Fruit fly (Drosophila melanogaster) whole organism, embryonic: Measurements from ENCODE around the gene CG15914.

Experiments used
- Atf-2 ChIP-seq: fragments of 200-800 bp; sonication (Bioruptor generic); optimal IDR thresholded peaks from 2 replicates; lab custom pipeline; 2016; ENCODE audit warnings: missing biosample characterization, missing genetic modification characterization
- Awh ChIP-seq: fragments of 200-800 bp; sonication (Bioruptor generic); IDR thresholded peaks from 2 replicates; pipeline ENCODE4, ENCODE4 v1.3.6; 2022; ENCODE audit warnings: missing biosample characterization, missing genetic modification characterization
- CG10462 ChIP-seq: fragments of 200-800 bp; sonication (Bioruptor generic); optimal IDR thresholded peaks from 2 replicates; lab custom pipeline; 2016; ENCODE audit warnings: missing biosample characterization, missing genetic modification characterization
- CG11560 ChIP-seq: fragments of 200-800 bp; sonication (Bioruptor generic); IDR thresholded peaks from 3 replicates; pipeline ENCODE4 v1.3.6; 2022; ENCODE audit warnings: missing biosample characterization, missing genetic modification characterization
- CG12744 ChIP-seq: fragments of 200-800 bp; sonication (Bioruptor generic); optimal IDR thresholded peaks from 2 replicates; lab custom pipeline; 2016; ENCODE audit warnings: missing biosample characterization, missing genetic modification characterization
- CG14710 ChIP-seq: fragments of 200-800 bp; sonication (Bioruptor generic); optimal IDR thresholded peaks from 3 replicates; lab custom pipeline; 2019; ENCODE audit warnings: missing biosample characterization, mild to moderate bottlenecking, missing genetic modification characterization, moderate library complexity
- CG1647 ChIP-seq: fragments of 200-800 bp; sonication (Bioruptor generic); optimal IDR thresholded peaks from 3 replicates; lab custom pipeline; 2016; ENCODE audit warnings: missing biosample characterization, missing genetic modification characterization
- CG17385 ChIP-seq: fragments of 200-800 bp; sonication (Bioruptor generic); optimal IDR thresholded peaks from 3 replicates; lab custom pipeline; 2018; ENCODE audit warnings: missing biosample characterization, mild to moderate bottlenecking, missing genetic modification characterization
- CG17612 ChIP-seq: fragments of 200-800 bp; sonication (Bioruptor generic); IDR thresholded peaks from 2 replicates; pipeline ENCODE4 v1.3.6; 2022; ENCODE audit warnings: missing biosample characterization, missing genetic modification characterization
- CG1792 ChIP-seq: fragments of 200-800 bp; sonication (Bioruptor generic); optimal IDR thresholded peaks from 2 replicates; lab custom pipeline; 2016; ENCODE audit warnings: missing biosample characterization, missing genetic modification characterization
- CG2712 ChIP-seq: fragments of 200-800 bp; optimal IDR thresholded peaks from 3 replicates; lab custom pipeline; 2019; ENCODE audit warnings: missing biosample characterization, mild to moderate bottlenecking, missing genetic modification characterization, moderate library complexity
- CG33557 ChIP-seq: fragments of 200-800 bp; sonication (Bioruptor generic); optimal IDR thresholded peaks from 2 replicates; lab custom pipeline; 2019; ENCODE audit warnings: missing biosample characterization, mild to moderate bottlenecking, missing genetic modification characterization, moderate library complexity
- CG3838 ChIP-seq: fragments of 200-800 bp; sonication (Bioruptor generic); optimal IDR thresholded peaks from 3 replicates; lab custom pipeline; 2016; ENCODE audit warnings: missing biosample characterization, missing genetic modification characterization
- CG7271 ChIP-seq: fragments of 200-800 bp; sonication (Bioruptor generic); optimal IDR thresholded peaks from 2 replicates; lab custom pipeline; 2018; ENCODE audit warnings: missing biosample characterization, mild to moderate bottlenecking, missing genetic modification characterization, moderate library complexity
- CG7745 ChIP-seq: fragments of 200-800 bp; sonication (Bioruptor generic); optimal IDR thresholded peaks from 2 replicates; lab custom pipeline; 2018; ENCODE audit warnings: missing biosample characterization, mild to moderate bottlenecking, missing genetic modification characterization, moderate library complexity
- CG7963 ChIP-seq: fragments of 200-800 bp; sonication (Bioruptor generic); IDR thresholded peaks from 3 replicates; pipeline ENCODE4 v1.3.6; 2022; ENCODE audit warnings: missing biosample characterization, missing genetic modification characterization; ENCODE audit not compliant: partially characterized antibody
- CG8290 ChIP-seq, 3 experiments: fragments of 200-800 bp; sonication (Bioruptor generic); optimal IDR thresholded peaks; 2 replicates each; lab custom pipeline; 2016 to 2019; ENCODE audit warnings: missing biosample characterization in 3 of 3, missing genetic modification characterization in 3 of 3, mild to moderate bottlenecking in 2 of 3, moderate library complexity in 1 of 3
- CG8924 ChIP-seq: fragments of 200-800 bp; optimal IDR thresholded peaks from 3 replicates; lab custom pipeline; 2019; ENCODE audit warnings: missing biosample characterization, mild to moderate bottlenecking, missing genetic modification characterization, moderate library complexity
- CG9609 ChIP-seq: fragments of 200-800 bp; sonication (Bioruptor generic); optimal IDR thresholded peaks from 3 replicates; lab custom pipeline; 2016; ENCODE audit warnings: missing biosample characterization, missing genetic modification characterization
- CG9797 ChIP-seq: fragments of 200-800 bp; sonication (Bioruptor generic); optimal IDR thresholded peaks from 3 replicates; lab custom pipeline; 2018; ENCODE audit warnings: missing biosample characterization, mild to moderate bottlenecking, missing genetic modification characterization
- Camta ChIP-seq: fragments of 200-800 bp; sonication (Bioruptor generic); optimal IDR thresholded peaks from 2 replicates; lab custom pipeline; 2016; ENCODE audit warnings: missing biosample characterization, missing genetic modification characterization
- Doc3 ChIP-seq: fragments of 200-800 bp; sonication (Bioruptor generic); IDR thresholded peaks from 3 replicates; pipeline ENCODE4 v1.3.6; 2022; ENCODE audit warnings: missing biosample characterization, missing genetic modification characterization; ENCODE audit not compliant: partially characterized antibody
- Eip74EF ChIP-seq, 2 experiments: fragments of 200-800 bp in 1 of 2; fragments of >200 bp in 1 of 2; sonication (Bioruptor generic) in 1 of 2; optimal IDR thresholded peaks; 2 replicates each; lab custom pipeline; 2017 to 2019; ENCODE audit warnings: missing biosample characterization in 2 of 2, missing genetic modification characterization in 2 of 2, mild to moderate bottlenecking in 1 of 2, moderate library complexity in 1 of 2
- Ets97D ChIP-seq: fragments of 200-800 bp; sonication (Bioruptor generic); optimal IDR thresholded peaks from 3 replicates; lab custom pipeline; 2016; ENCODE audit warnings: missing biosample characterization, missing genetic modification characterization
- Fer1 ChIP-seq: fragments of 200-800 bp; sonication (Bioruptor generic); optimal IDR thresholded peaks from 2 replicates; lab custom pipeline; 2017; ENCODE audit warnings: missing biosample characterization, mild to moderate bottlenecking, missing genetic modification characterization
- Hmr ChIP-seq: fragments of 200-800 bp; sonication (Bioruptor generic); optimal IDR thresholded peaks from 3 replicates; lab custom pipeline; 2017; ENCODE audit warnings: mild to moderate bottlenecking, missing biosample characterization, missing genetic modification reagents, missing genetic modification characterization
- NfI ChIP-seq: fragments of 200-800 bp; sonication (Bioruptor generic); optimal IDR thresholded peaks from 3 replicates; lab custom pipeline; 2018; ENCODE audit warnings: missing biosample characterization, mild to moderate bottlenecking, missing genetic modification characterization, moderate library complexity
- Oli ChIP-seq: fragments of 200-800 bp; sonication (Bioruptor generic); optimal IDR thresholded peaks from 2 replicates; lab custom pipeline; 2018; ENCODE audit warnings: missing biosample characterization, mild to moderate bottlenecking, missing genetic modification characterization, moderate library complexity
- Sox100B ChIP-seq: fragments of 200-800 bp; sonication (Bioruptor generic); optimal IDR thresholded peaks from 3 replicates; lab custom pipeline; 2018; ENCODE audit warnings: missing biosample characterization, mild to moderate bottlenecking, missing genetic modification characterization
- ara ChIP-seq: fragments of 200-800 bp; sonication (Bioruptor generic); IDR thresholded peaks from 2 replicates; pipeline ENCODE4 v1.3.6; 2022; ENCODE audit warnings: missing biosample characterization, missing genetic modification characterization
- crc ChIP-seq: fragments of 200-800 bp; sonication (Bioruptor generic); optimal IDR thresholded peaks from 2 replicates; lab custom pipeline; 2016; ENCODE audit warnings: missing biosample characterization, missing genetic modification characterization
- crp ChIP-seq, 2 experiments: fragments of 200-800 bp; sonication (Bioruptor generic); optimal IDR thresholded peaks; 2 replicates in 1 of 2; 3 replicates in 1 of 2; lab custom pipeline; 2017; ENCODE audit warnings: missing biosample characterization in 2 of 2, missing genetic modification characterization in 2 of 2, mild to moderate bottlenecking in 1 of 2, moderate library complexity in 1 of 2
- disco-r ChIP-seq: fragments of 200-800 bp; sonication (Bioruptor generic); optimal IDR thresholded peaks from 2 replicates; lab custom pipeline; 2016; ENCODE audit warnings: missing biosample characterization, missing genetic modification characterization
- dm ChIP-seq: fragments of 200-800 bp; sonication (Bioruptor generic); optimal IDR thresholded peaks from 3 replicates; lab custom pipeline; 2016; ENCODE audit warnings: missing biosample characterization, missing genetic modification characterization
- gro ChIP-seq: fragments of 200-800 bp; sonication (Bioruptor generic); optimal IDR thresholded peaks from 2 replicates; lab custom pipeline; 2016; ENCODE audit warnings: missing biosample characterization, missing genetic modification characterization
- gt ChIP-seq: fragments of 200-800 bp; sonication (Bioruptor generic); IDR thresholded peaks from 2 replicates; pipeline ENCODE4 v1.3.6; 2022; ENCODE audit warnings: missing biosample characterization, missing genetic modification characterization
- ham ChIP-seq: fragments of 200-800 bp; sonication (Bioruptor generic); IDR thresholded peaks from 2 replicates; pipeline ENCODE4 v1.3.6; 2022; ENCODE audit warnings: missing biosample characterization, missing genetic modification characterization
- hkb ChIP-seq, 2 experiments: fragments of 200-800 bp in 1 of 2; fragments of >200 bp in 1 of 2; sonication (Bioruptor generic) in 1 of 2; IDR thresholded peaks in 1 of 2; optimal IDR thresholded peaks in 1 of 2; 2 replicates each; pipeline versions ENCODE4 v1.3.6 to Lab custom; 2017 to 2022; ENCODE audit warnings: missing biosample characterization in 1 of 2, missing genetic modification characterization in 1 of 2
- lov ChIP-seq, 2 experiments: fragments of 200-800 bp in 1 of 2; fragments of >200 bp in 1 of 2; sonication (Bioruptor generic) in 1 of 2; IDR thresholded peaks in 1 of 2; optimal IDR thresholded peaks in 1 of 2; 2 replicates in 1 of 2; 3 replicates in 1 of 2; pipeline versions ENCODE4 v1.3.6 to Lab custom; 2017 to 2022; ENCODE audit warnings: missing biosample characterization in 1 of 2, missing genetic modification characterization in 1 of 2
- nau ChIP-seq: fragments of 200-800 bp; sonication (Bioruptor generic); optimal IDR thresholded peaks from 3 replicates; lab custom pipeline; 2017; ENCODE audit warnings: missing biosample characterization, mild to moderate bottlenecking, missing genetic modification characterization, missing genetic modification reagents
- odd ChIP-seq: fragments of 200-800 bp; sonication (Bioruptor generic); optimal IDR thresholded peaks from 2 replicates; lab custom pipeline; 2017; ENCODE audit warnings: missing biosample characterization, mild to moderate bottlenecking, missing genetic modification characterization
- psq ChIP-seq: fragments of 200-800 bp; sonication (Bioruptor generic); optimal IDR thresholded peaks from 2 replicates; lab custom pipeline; 2017; ENCODE audit warnings: missing biosample characterization, missing genetic modification characterization
- row ChIP-seq: fragments of 200-800 bp; sonication (Bioruptor generic); IDR thresholded peaks from 3 replicates; pipeline ENCODE4 v1.3.6; 2022; ENCODE audit warnings: missing biosample characterization, missing genetic modification characterization
- sim ChIP-seq: fragments of 200-800 bp; sonication (Bioruptor generic); IDR thresholded peaks from 2 replicates; pipeline ENCODE4 v1.3.6; 2022; ENCODE audit warnings: missing biosample characterization, missing genetic modification characterization
- slbo ChIP-seq: fragments of 200-800 bp; sonication (Bioruptor generic); IDR thresholded peaks from 2 replicates; pipeline ENCODE4 v1.3.6; 2022; ENCODE audit warnings: missing biosample characterization, missing genetic modification characterization
- trem ChIP-seq: fragments of 200-800 bp; optimal IDR thresholded peaks from 3 replicates; lab custom pipeline; 2019; ENCODE audit warnings: missing biosample characterization, mild to moderate bottlenecking, missing genetic modification characterization, moderate library complexity
- usp ChIP-seq: fragments of >200 bp; optimal IDR thresholded peaks from 2 replicates; lab custom pipeline; 2017; ENCODE audit warnings: missing biosample characterization, missing genetic modification characterization
- zen ChIP-seq: fragments of 200-800 bp; sonication (Bioruptor generic); optimal IDR thresholded peaks from 3 replicates; lab custom pipeline; 2018; ENCODE audit warnings: missing biosample characterization, mild to moderate bottlenecking, missing genetic modification characterization, moderate library complexity

Gene CG15914

DNA sequence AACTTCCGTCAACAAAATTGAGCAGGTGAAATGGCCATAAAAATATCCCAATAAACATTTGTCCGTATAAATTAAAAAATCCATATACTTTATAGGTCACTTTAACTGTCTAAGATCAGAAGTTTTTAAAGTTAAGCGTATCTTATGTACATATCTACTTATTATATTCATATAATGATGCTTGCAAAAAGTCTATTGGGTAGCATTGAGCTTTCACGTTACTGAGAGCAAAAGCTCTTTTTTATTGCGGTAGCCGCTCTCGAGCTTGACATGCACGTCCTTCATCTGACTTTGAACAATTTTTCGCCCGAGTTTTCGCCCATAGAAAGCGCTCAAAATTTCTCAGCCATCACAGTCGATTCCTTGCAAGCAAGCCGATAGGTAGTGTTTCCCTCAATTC, 14.6 kb downstream of the CG15914 start, which contains the start of gene Gapdh2 (continued):
- peak; percentile 94 for TF ChIP-seq CG1792 (GFP tag; lab: Kevin White, UChicago)
- no peak for TF ChIP-seq usp (GFP tag; lab: Kevin White, UChicago)
- peak; percentile 100 for TF ChIP-seq Hmr (GFP tag; lab: Kevin White, UChicago)
- TF ChIP-seq Doc3 (GFP tag; lab: Robert Waterston, UW) = no peak
- TF ChIP-seq odd (GFP tag; lab: Kevin White, UChicago) = peak; percentile 100
- peak; percentile 92 for TF ChIP-seq Ets97D (GFP tag; lab: Kevin White, UChicago)
- TF ChIP-seq CG12744 = peak; percentile 98
- TF ChIP-seq Oli (tag; lab: Kevin White, UChicago) = peak; percentile 99
- TF ChIP-seq CG17612 (GFP tag; lab: Robert Waterston, UW) = peak; percentile 98
- no peak; the same call in 1 of the 3 replicates for TF ChIP-seq CG11560
- peak; percentile 96 for TF ChIP-seq Atf-2 (GFP tag; lab: Kevin White, UChicago)
- peak; percentile 99 for TF ChIP-seq row (GFP tag; lab: Robert Waterston, UW)
- TF ChIP-seq crc (GFP tag; lab: Kevin White, UChicago) = peak; percentile 98
- TF ChIP-seq lov (optimal IDR thresholded peaks at IDR 0.05; lab: Kevin White, UChicago) = no peak
- TF ChIP-seq lov (GFP tag; IDR thresholded peaks at IDR 0.05; lab: Robert Waterston, UW) = peak; percentile 98; the same call in 2 of the 3 replicates
- peak; percentile 98 for TF ChIP-seq Camta
- TF ChIP-seq CG9609 = peak; percentile 92
- TF ChIP-seq CG8924 = peak; percentile 100
- peak; percentile 100 for TF ChIP-seq Fer1
- peak; percentile 99 for TF ChIP-seq ara
- TF ChIP-seq gro (GFP tag; lab: Kevin White, UChicago) = peak; percentile 99
- TF ChIP-seq slbo = peak; percentile 99
- peak; percentile 97; the same call in 1 of the 2 replicates for TF ChIP-seq ham (GFP tag; lab: Robert Waterston, UW)
- TF ChIP-seq CG3838 (GFP tag; lab: Kevin White, UChicago) = peak; percentile 97
- TF ChIP-seq CG1647 = peak; percentile 97
- TF ChIP-seq CG9797 = peak; percentile 64
- peak; percentile 7 to 74 for TF ChIP-seq crp (GFP tag; optimal IDR thresholded peaks at IDR 0.05; lab: Kevin White, UChicago)
- no peak; the same call in none of the 2 replicates for TF ChIP-seq gt (GFP tag; lab: Robert Waterston, UW)
- TF ChIP-seq NfI (GFP tag; lab: Kevin White, UChicago) = peak; percentile 99
- peak; percentile 99 for TF ChIP-seq CG2712 (tag; lab: Kevin White, UChicago)
- TF ChIP-seq CG7745 (tag; lab: Kevin White, UChicago) = peak; percentile 82
- peak; percentile 93 for TF ChIP-seq psq (GFP tag; lab: Kevin White, UChicago)
- peak; percentile 97 for TF ChIP-seq CG14710 (tag; lab: Kevin White, UChicago)
- no peak for TF ChIP-seq CG7963 (GFP tag; lab: Robert Waterston, UW)
- TF ChIP-seq trem (tag; lab: Kevin White, UChicago) = peak; percentile 96
- TF ChIP-seq disco-r (GFP tag; lab: Kevin White, UChicago) = peak; percentile 96
- TF ChIP-seq CG10462 = peak; percentile 98
- TF ChIP-seq nau (GFP tag; lab: Kevin White, UChicago) = peak; percentile 100
- peak; percentile 91 for TF ChIP-seq dm (GFP tag; lab: Kevin White, UChicago)
- peak in 1 of 2 experiments; percentile 100 for TF ChIP-seq Eip74EF (GFP tag; optimal IDR thresholded peaks at IDR 0.05; lab: Kevin White, UChicago)
- TF ChIP-seq sim = peak; percentile 98
- TF ChIP-seq CG8290 (GFP tag; optimal IDR thresholded peaks at IDR 0.05; lab: Kevin White, UChicago) = peak; percentile 92
- TF ChIP-seq CG8290 (tag; optimal IDR thresholded peaks at IDR 0.05; lab: Kevin White, UChicago) = peak; percentile 81 to 98
- peak; percentile 90 for TF ChIP-seq CG33557 (GFP tag; lab: Kevin White, UChicago)
- peak; percentile 99 for TF ChIP-seq Awh (GFP tag; lab: Robert Waterston, UW)
- TF ChIP-seq CG17385 = peak; percentile 100
- no peak for TF ChIP-seq hkb (optimal IDR thresholded peaks at IDR 0.05; lab: Kevin White, UChicago)
- TF ChIP-seq hkb (GFP tag; IDR thresholded peaks at IDR 0.05; lab: Robert Waterston, UW) = peak; percentile 100
- TF ChIP-seq Sox100B = peak; percentile 99
- peak; percentile 94 for TF ChIP-seq CG7271 (tag; lab: Kevin White, UChicago)
- peak; percentile 97 for TF ChIP-seq zen (tag; lab: Kevin White, UChicago)
